Worm (Caenorhabditis elegans) whole organism, L2 larva: ENCODE data around the gene R07E5.11.

Source experiments
- F13H6.1 ChIP-seq: sonication (generic microtip); optimal IDR thresholded peaks from 2 replicates; lab custom pipeline; 2016; ENCODE audit warnings: missing genetic modification characterization, missing compliant biosample characterization
- dmd-4 ChIP-seq: sonication (generic microtip); optimal IDR thresholded peaks from 2 replicates; lab custom pipeline; 2017; ENCODE audit warnings: missing biosample characterization, missing genetic modification characterization
- lin-11 ChIP-seq: fragments of 150-350 bp; sonication (generic microtip); optimal IDR thresholded peaks from 2 replicates; lab custom pipeline; 2014; ENCODE audit warnings: missing biosample characterization, missing genetic modification characterization, inconsistent platforms, mixed read lengths
- lsy-2 ChIP-seq, 2 experiments: fragments of 150-350 bp in 1 of 2; sonication (generic microtip) in 1 of 2; optimal IDR thresholded peaks; 2 replicates each; lab custom pipeline; 2014 to 2017; ENCODE audit warnings: missing biosample characterization in 2 of 2, missing genetic modification characterization in 2 of 2
- nhr-10 ChIP-seq: sonication (generic microtip); optimal IDR thresholded peaks from 2 replicates; lab custom pipeline; 2017; ENCODE audit warnings: missing biosample characterization, missing genetic modification characterization
- nhr-237 ChIP-seq: fragments of 150-350 bp; optimal IDR thresholded peaks from 2 replicates; lab custom pipeline; 2014; ENCODE audit warnings: missing biosample characterization, missing genetic modification characterization
- nhr-25 ChIP-seq: fragments of 150-350 bp; sonication (generic microtip); optimal IDR thresholded peaks from 3 replicates; lab custom pipeline; 2014; ENCODE audit warnings: missing biosample characterization, missing genetic modification characterization
- nhr-77 ChIP-seq: fragments of 150-350 bp; optimal IDR thresholded peaks from 2 replicates; lab custom pipeline; 2014; ENCODE audit warnings: missing biosample characterization, missing genetic modification characterization
- peb-1 ChIP-seq: fragments of 150-350 bp; optimal IDR thresholded peaks from 2 replicates; lab custom pipeline; 2014; ENCODE audit warnings: missing biosample characterization, missing genetic modification characterization
- skn-1 ChIP-seq: sonication (generic microtip); optimal IDR thresholded peaks from 2 replicates; lab custom pipeline; 2017; ENCODE audit warnings: missing biosample characterization, missing genetic modification characterization
- unc-55 ChIP-seq: fragments of 150-350 bp; sonication (generic microtip); optimal IDR thresholded peaks from 3 replicates; lab custom pipeline; 2014; ENCODE audit warnings: missing biosample characterization, missing genetic modification reagents, missing genetic modification characterization
- zag-1 ChIP-seq: fragments of 150-350 bp; optimal IDR thresholded peaks from 2 replicates; lab custom pipeline; 2014; ENCODE audit warnings: missing biosample characterization, missing genetic modification characterization
- ztf-11 ChIP-seq: sonication (generic microtip); optimal IDR thresholded peaks from 2 replicates; lab custom pipeline; 2017; ENCODE audit warnings: missing biosample characterization, missing genetic modification characterization

DNA sequence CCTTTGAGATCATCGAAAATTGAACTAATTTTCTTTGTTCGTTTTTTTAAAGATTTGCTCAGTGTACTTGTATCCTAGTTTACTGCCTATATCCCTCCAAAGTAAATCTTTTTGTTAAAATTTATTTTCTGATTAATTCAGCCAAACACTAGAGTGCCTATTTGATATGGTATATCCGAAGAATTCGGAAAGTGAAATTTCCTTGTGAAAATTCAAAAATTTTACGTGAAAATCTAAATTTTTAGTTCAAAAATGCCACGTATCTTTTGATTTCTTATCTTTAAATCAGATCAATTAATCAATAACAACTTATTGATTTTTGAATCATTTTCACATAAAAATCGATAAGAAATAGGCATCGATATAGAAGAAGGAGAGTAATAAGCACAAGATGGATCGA is 16.6 kb downstream of the R07E5.11 start, which contains the start of gene R07E5.6:
- TF ChIP-seq unc-55 (GFP tag; lab: Kevin White, UChicago) (no peak), nhr-237 (no peak), lsy-2 (tag; optimal IDR thresholded peaks at IDR 0.05; lab: Kevin White, UChicago) (no peak), peb-1 (tag; lab: Kevin White, UChicago) (no peak), lin-11 (tag; lab: Kevin White, UChicago) (no peak), nhr-77 (tag; lab: Kevin White, UChicago) (no peak), skn-1 (tag; lab: Kevin White, UChicago) (no peak), dmd-4 (no peak), F13H6.1 (no peak), zag-1 (no peak), nhr-10 (tag; lab: Kevin White, UChicago) (no peak), nhr-25 (tag; lab: Kevin White, UChicago) (no peak), ztf-11 (tag; lab: Kevin White, UChicago) (no peak)
